Fruit fly (Drosophila melanogaster): Measurements from ENCODE around the gene CG9922.
A peak's percentile ranks its signal among the peaks of the same experiment; 100 is the strongest.

The CG9922 gene

DNA sequence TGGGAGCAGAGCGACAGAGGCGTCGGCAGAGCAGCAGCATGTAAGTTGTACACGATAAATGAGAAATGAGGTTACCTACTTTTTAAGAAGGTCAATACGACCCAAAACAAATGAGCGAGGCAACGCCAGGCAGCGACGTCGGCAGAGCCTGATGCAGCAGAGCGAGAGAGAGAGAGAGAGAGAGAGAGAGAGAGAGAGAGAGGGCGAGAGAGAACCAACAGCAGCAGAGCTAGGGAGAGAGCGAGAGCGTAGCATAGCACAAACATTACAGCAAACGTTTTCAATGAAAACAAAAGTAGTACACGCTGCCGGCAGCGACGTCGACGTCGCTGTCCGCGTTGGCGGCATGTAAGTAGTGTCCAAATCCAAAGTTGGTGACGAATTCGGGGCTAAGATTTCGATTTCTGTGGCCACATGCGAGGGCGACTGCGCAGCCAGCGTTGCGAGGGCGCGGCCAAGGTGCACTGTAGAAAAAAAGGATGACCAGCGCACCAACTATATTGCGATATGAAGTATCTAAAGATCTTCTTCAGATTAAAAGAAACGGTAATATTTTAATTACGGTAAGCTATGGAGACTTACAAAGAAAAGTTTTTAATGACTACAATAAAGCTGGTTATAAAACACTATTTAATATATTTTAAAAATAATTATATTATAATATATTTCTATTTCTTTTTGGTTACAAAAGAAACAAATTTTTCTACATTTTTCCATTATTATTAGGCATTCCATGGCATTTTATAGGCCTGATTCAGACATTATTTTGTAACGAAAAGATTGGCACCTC lies 18.4 kb downstream of the CG9922 start (continued):
- peak; percentile 29 for TF ChIP-seq Hand (GFP tag; optimal IDR thresholded peaks at IDR 0.05)
- peak; percentile 82 for TF ChIP-seq CG4424 (GFP tag; optimal IDR thresholded peaks at IDR 0.05)
- 0 out of 2 replicates have a peak, but pooled peaks have one; percentile 42 for TF ChIP-seq CkIIα-i1 (GFP tag; IDR thresholded peaks at IDR 0.05)
- peak; percentile 89 for TF ChIP-seq CG11695 (GFP tag; IDR thresholded peaks at IDR 0.05)
- TF ChIP-seq CG30403 (GFP tag; optimal IDR thresholded peaks at IDR 0.05), result peak; percentile 81
- TF ChIP-seq CG12219 (GFP tag; optimal IDR thresholded peaks at IDR 0.05), result peak; percentile 42
- peak in 1 of 2 experiments; percentile 70 for TF ChIP-seq bsh (GFP tag; optimal IDR thresholded peaks at IDR 0.05)
- peak; percentile 86 for TF ChIP-seq odd (GFP tag; optimal IDR thresholded peaks at IDR 0.05)
- 0 out of 2 replicates have a peak, but pooled peaks have one; percentile 9 for TF ChIP-seq CG10959 (GFP tag; IDR thresholded peaks at IDR 0.05)
- TF ChIP-seq Max (GFP tag; optimal IDR thresholded peaks at IDR 0.05), result no peak
- 0 out of 2 replicates have a peak, but pooled peaks have one; percentile 26 for TF ChIP-seq al (GFP tag; IDR thresholded peaks at IDR 0.05)
- peak; percentile 86 for TF ChIP-seq CG6689 (GFP tag; IDR thresholded peaks at IDR 0.05)
- TF ChIP-seq Xbp1 (GFP tag; optimal IDR thresholded peaks at IDR 0.05), result peak; percentile 89
- no peak for TF ChIP-seq lov (optimal IDR thresholded peaks at IDR 0.05)
- TF ChIP-seq lov (GFP tag; IDR thresholded peaks at IDR 0.05), result no peak
- TF ChIP-seq Lpt (GFP tag; optimal IDR thresholded peaks at IDR 0.05), result no peak
- TF ChIP-seq Med (GFP tag), result peak; percentile 86
- TF ChIP-seq trh (GFP tag; optimal IDR thresholded peaks at IDR 0.05), result peak; percentile 53
- TF ChIP-seq CG32532 (GFP tag; IDR thresholded peaks at IDR 0.05), result peak; percentile 66
- peak; percentile 32 for TF ChIP-seq gcm2 (GFP tag; optimal IDR thresholded peaks at IDR 0.05)
- peak; percentile 58 for TF ChIP-seq CG1529 (GFP tag; optimal IDR thresholded peaks at IDR 0.05)
- 0 out of 2 replicates have a peak, but pooled peaks have one; percentile 16 for TF ChIP-seq sna (GFP tag; IDR thresholded peaks at IDR 0.05; ENCODE audit: partially characterized antibody)
- peak; percentile 92 for TF ChIP-seq Asciz (GFP tag; optimal IDR thresholded peaks at IDR 0.05)
- TF ChIP-seq B-H1 (GFP tag; IDR thresholded peaks at IDR 0.05), result peak; percentile 86
- peak; percentile 96 for TF ChIP-seq Sox102F (GFP tag; optimal IDR thresholded peaks at IDR 0.05)
- peak; percentile 81 for TF ChIP-seq CG2875 (GFP tag; optimal IDR thresholded peaks at IDR 0.05)
- peak; percentile 35 for TF ChIP-seq da (GFP tag; optimal IDR thresholded peaks at IDR 0.05)
- TF ChIP-seq Hsf (GFP tag; optimal IDR thresholded peaks at IDR 0.05), result peak; percentile 22
- TF ChIP-seq MESR4 (GFP tag; optimal IDR thresholded peaks at IDR 0.05), result no peak
- TF ChIP-seq CG6791 (GFP tag; IDR thresholded peaks at IDR 0.05; ENCODE audit: partially characterized antibody), result no peak
- no peak for TF ChIP-seq toy (GFP tag; IDR thresholded peaks at IDR 0.05)
- TF ChIP-seq ind (GFP tag; optimal IDR thresholded peaks at IDR 0.05), result peak; percentile 80
- TF ChIP-seq pum (GFP tag; optimal IDR thresholded peaks at IDR 0.05), result peak; percentile 11
- TF ChIP-seq crol (GFP tag; IDR thresholded peaks at IDR 0.05), result 0 out of 2 replicates have a peak, but pooled peaks have one; percentile 7
- TF ChIP-seq CG17328 (GFP tag; IDR thresholded peaks at IDR 0.05), result peak; percentile 74
- no peak for TF ChIP-seq CG13894 (tag; optimal IDR thresholded peaks at IDR 0.05)
- peak; percentile 93 for TF ChIP-seq CG13424 (tag; optimal IDR thresholded peaks at IDR 0.05)
- TF ChIP-seq CG10654 (GFP tag; optimal IDR thresholded peaks at IDR 0.05), result peak; percentile 81
- peak; percentile 83 for TF ChIP-seq HLH3B (GFP tag; IDR thresholded peaks at IDR 0.05)
- no peak for TF ChIP-seq CG2199 (GFP tag; IDR thresholded peaks at IDR 0.05)
- TF ChIP-seq slbo (GFP tag; IDR thresholded peaks at IDR 0.05), result peak; percentile 81
- peak; percentile 45 for TF ChIP-seq CG12769 (tag; optimal IDR thresholded peaks at IDR 0.05)
- peak; percentile 79 for TF ChIP-seq tio (GFP tag; optimal IDR thresholded peaks at IDR 0.05)
- TF ChIP-seq CG31388 (GFP tag; optimal IDR thresholded peaks at IDR 0.05), result peak; percentile 32
- TF ChIP-seq az2 (GFP tag; optimal IDR thresholded peaks at IDR 0.05), result peak; percentile 87
- TF ChIP-seq Nf-YC (tag; optimal IDR thresholded peaks at IDR 0.05), result peak; percentile 78
- no peak for TF ChIP-seq Dip2 (GFP tag; IDR thresholded peaks at IDR 0.05)
- peak; percentile 90 for TF ChIP-seq CG8924 (tag; optimal IDR thresholded peaks at IDR 0.05)
- peak; percentile 37 for TF ChIP-seq fd64A (GFP tag; optimal IDR thresholded peaks at IDR 0.05)
- TF ChIP-seq CG7372 (GFP tag; IDR thresholded peaks at IDR 0.05), result peak; percentile 60
